Fruit fly (Drosophila melanogaster) whole organism, prepupa: ENCODE measurements around the gene meep.

ENCODE experiments used
- CG32006 ChIP-seq: fragments of 200-800 bp; sonication (Bioruptor generic); optimal IDR thresholded peaks from 3 replicates; lab custom pipeline; 2017; ENCODE audit warnings: missing biosample characterization, mild to moderate bottlenecking, missing genetic modification characterization
- Gug ChIP-seq: fragments of 200-800 bp; sonication (Bioruptor generic); IDR thresholded peaks from 2 replicates; pipeline ENCODE4 v1.3.6; 2022; ENCODE audit warnings: missing biosample characterization, missing genetic modification characterization
- ss ChIP-seq, 2 experiments: fragments of 200-800 bp; sonication (Bioruptor generic); optimal IDR thresholded peaks; 2 replicates in 1 of 2; 3 replicates in 1 of 2; lab custom pipeline; 2017 to 2018; ENCODE audit warnings: mild to moderate bottlenecking in 2 of 2, missing biosample characterization in 2 of 2, missing genetic modification characterization in 2 of 2, moderate library complexity in 1 of 2

DNA sequence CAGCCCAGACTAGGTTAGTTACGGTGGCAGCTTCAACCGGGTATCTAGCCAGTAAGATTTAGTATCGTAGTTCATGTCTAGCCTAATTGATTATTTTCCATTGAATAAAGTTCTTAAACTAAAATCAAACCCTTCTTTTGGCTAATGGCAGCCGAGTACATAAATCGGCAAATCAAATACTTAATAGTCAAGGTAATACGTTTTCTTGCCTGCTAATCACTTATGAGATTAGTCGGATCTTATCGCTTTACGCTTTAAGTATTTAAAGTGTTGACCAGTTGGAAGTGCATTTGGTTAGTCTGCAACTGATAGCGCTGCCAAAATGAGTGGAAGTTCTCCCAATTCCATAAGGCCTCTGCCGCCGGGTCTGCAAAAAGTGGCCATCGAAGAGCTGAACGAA, 29.7 kb upstream of the meep start, which contains the start of gene CG33965:
- TF ChIP-seq Gug (GFP tag; lab: Robert Waterston, UW) (no peak), ss (GFP tag; optimal IDR thresholded peaks at IDR 0.05; lab: Kevin White, UChicago) (no peak), CG32006 (GFP tag; lab: Kevin White, UChicago) (no peak)
